Worm (Caenorhabditis elegans) whole organism, L2 larva: ENCODE measurements around the gene sri-25.
"Not testable (repeated sequence)": the region's sequence is repeated elsewhere in the genome, so short reads cannot be mapped to it uniquely, and the experiment has no call there.

Source experiments
- F13H6.1 ChIP-seq: sonication (generic microtip); optimal IDR thresholded peaks from 2 replicates; lab custom pipeline; 2016; ENCODE audit warnings: missing genetic modification characterization, missing compliant biosample characterization
- R02D3.7 ChIP-seq: fragments of 150-350 bp; optimal IDR thresholded peaks from 2 replicates; lab custom pipeline; 2014; ENCODE audit warnings: missing biosample characterization, missing genetic modification characterization
- Y55F3AM.14 ChIP-seq: fragments of 200-800 bp; sonication (Bioruptor generic); optimal IDR thresholded peaks from 2 replicates; lab custom pipeline; 2018; ENCODE audit warnings: mild to moderate bottlenecking, missing genetic modification characterization, missing compliant biosample characterization
- ZK546.5 ChIP-seq: sonication (generic microtip); optimal IDR thresholded peaks from 2 replicates; lab custom pipeline; 2017; ENCODE audit warnings: missing biosample characterization, missing genetic modification characterization
- alr-1 ChIP-seq: fragments of 150-350 bp; optimal IDR thresholded peaks from 2 replicates; lab custom pipeline; 2014; ENCODE audit warnings: missing biosample characterization, missing genetic modification characterization
- ceh-16 ChIP-seq: fragments of 150-350 bp; optimal IDR thresholded peaks from 2 replicates; lab custom pipeline; 2014; ENCODE audit warnings: missing biosample characterization, missing genetic modification characterization
- ceh-82 ChIP-seq: fragments of 150-350 bp; optimal IDR thresholded peaks from 2 replicates; lab custom pipeline; 2014; ENCODE audit warnings: missing biosample characterization, missing genetic modification characterization
- crh-2 ChIP-seq: sonication (generic microtip); optimal IDR thresholded peaks from 2 replicates; lab custom pipeline; 2017; ENCODE audit warnings: missing biosample characterization, missing genetic modification characterization
- egl-27 ChIP-seq: sonication (generic microtip); optimal IDR thresholded peaks from 3 replicates; lab custom pipeline; 2017; ENCODE audit warnings: missing biosample characterization, missing genetic modification reagents, missing genetic modification characterization
- elt-3 ChIP-seq: sonication (generic microtip); optimal IDR thresholded peaks from 2 replicates; lab custom pipeline; 2017; ENCODE audit warnings: missing biosample characterization, missing genetic modification characterization
- fos-1 ChIP-seq: fragments of 150-350 bp; optimal IDR thresholded peaks from 2 replicates; lab custom pipeline; 2014; ENCODE audit warnings: missing biosample characterization, missing genetic modification characterization
- gmeb-1 ChIP-seq: fragments of 150-350 bp; optimal IDR thresholded peaks from 2 replicates; lab custom pipeline; 2014; ENCODE audit warnings: missing biosample characterization, missing genetic modification characterization
- lin-11 ChIP-seq: fragments of 150-350 bp; sonication (generic microtip); optimal IDR thresholded peaks from 2 replicates; lab custom pipeline; 2014; ENCODE audit warnings: missing biosample characterization, missing genetic modification characterization, inconsistent platforms, mixed read lengths
- lin-13 ChIP-seq: fragments of 150-350 bp; optimal IDR thresholded peaks from 2 replicates; lab custom pipeline; 2014; ENCODE audit warnings: missing biosample characterization, missing genetic modification reagents, missing genetic modification characterization
- lin-39 ChIP-seq: fragments of 150-350 bp; optimal IDR thresholded peaks from 2 replicates; lab custom pipeline; 2014; ENCODE audit warnings: missing biosample characterization, missing genetic modification reagents, missing genetic modification characterization
- lsy-2 ChIP-seq, 2 experiments: fragments of 150-350 bp in 1 of 2; sonication (generic microtip) in 1 of 2; optimal IDR thresholded peaks; 2 replicates each; lab custom pipeline; 2014 to 2017; ENCODE audit warnings: missing biosample characterization in 2 of 2, missing genetic modification characterization in 2 of 2
- mab-5 ChIP-seq: fragments of 150-350 bp; optimal IDR thresholded peaks from 2 replicates; lab custom pipeline; 2014; ENCODE audit warnings: missing biosample characterization, missing genetic modification characterization
- mbf-1 ChIP-seq: sonication (generic microtip); optimal IDR thresholded peaks from 2 replicates; lab custom pipeline; 2017; ENCODE audit warnings: missing biosample characterization, missing genetic modification characterization
- mdl-1 ChIP-seq, 2 experiments: fragments of 150-350 bp in 1 of 2; sonication (generic microtip) in 1 of 2; optimal IDR thresholded peaks; 2 replicates each; lab custom pipeline; 2017; ENCODE audit warnings: missing biosample characterization in 2 of 2, missing genetic modification characterization in 2 of 2
- nhr-10 ChIP-seq: sonication (generic microtip); optimal IDR thresholded peaks from 2 replicates; lab custom pipeline; 2017; ENCODE audit warnings: missing biosample characterization, missing genetic modification characterization
- nhr-11 ChIP-seq: fragments of 150-350 bp; optimal IDR thresholded peaks from 2 replicates; lab custom pipeline; 2014; ENCODE audit warnings: missing biosample characterization, missing genetic modification characterization
- nhr-12 ChIP-seq: fragments of 150-350 bp; optimal IDR thresholded peaks from 2 replicates; lab custom pipeline; 2014; ENCODE audit warnings: missing biosample characterization, missing genetic modification characterization
- nhr-129 ChIP-seq: fragments of 150-350 bp; optimal IDR thresholded peaks from 2 replicates; lab custom pipeline; 2014; ENCODE audit warnings: missing biosample characterization, missing genetic modification characterization
- nhr-21 ChIP-seq: fragments of 150-350 bp; optimal IDR thresholded peaks from 2 replicates; lab custom pipeline; 2014; ENCODE audit warnings: missing biosample characterization, missing genetic modification characterization
- nhr-25 ChIP-seq: fragments of 150-350 bp; sonication (generic microtip); optimal IDR thresholded peaks from 3 replicates; lab custom pipeline; 2014; ENCODE audit warnings: missing biosample characterization, missing genetic modification characterization
- nhr-6 ChIP-seq: fragments of 150-350 bp; optimal IDR thresholded peaks from 2 replicates; lab custom pipeline; 2014; ENCODE audit warnings: missing biosample characterization, missing genetic modification characterization
- nhr-77 ChIP-seq: fragments of 150-350 bp; optimal IDR thresholded peaks from 2 replicates; lab custom pipeline; 2014; ENCODE audit warnings: missing biosample characterization, missing genetic modification characterization
- peb-1 ChIP-seq: fragments of 150-350 bp; optimal IDR thresholded peaks from 2 replicates; lab custom pipeline; 2014; ENCODE audit warnings: missing biosample characterization, missing genetic modification characterization
- skn-1 ChIP-seq: sonication (generic microtip); optimal IDR thresholded peaks from 2 replicates; lab custom pipeline; 2017; ENCODE audit warnings: missing biosample characterization, missing genetic modification characterization
- snpc-4 ChIP-seq: fragments of 150-350 bp; optimal IDR thresholded peaks from 2 replicates; lab custom pipeline; 2014; ENCODE audit warnings: missing biosample characterization, missing genetic modification characterization
- unc-39 ChIP-seq: fragments of 150-350 bp; optimal IDR thresholded peaks from 2 replicates; lab custom pipeline; 2014; ENCODE audit warnings: missing biosample characterization, missing genetic modification characterization
- unc-55 ChIP-seq: fragments of 150-350 bp; sonication (generic microtip); optimal IDR thresholded peaks from 3 replicates; lab custom pipeline; 2014; ENCODE audit warnings: missing biosample characterization, missing genetic modification reagents, missing genetic modification characterization
- zag-1 ChIP-seq: fragments of 150-350 bp; optimal IDR thresholded peaks from 2 replicates; lab custom pipeline; 2014; ENCODE audit warnings: missing biosample characterization, missing genetic modification characterization
- ztf-1 ChIP-seq: fragments of 200-800 bp; sonication (Bioruptor generic); conservative IDR thresholded peaks from 2 replicates; pipeline ENCODE4 v1.3.6; 2022; ENCODE audit warnings: missing genetic modification characterization, missing compliant biosample characterization
- ztf-4 ChIP-seq: fragments of 150-350 bp; optimal IDR thresholded peaks from 2 replicates; lab custom pipeline; 2014; ENCODE audit warnings: missing biosample characterization, missing genetic modification characterization

sri-25 gene

DNA sequence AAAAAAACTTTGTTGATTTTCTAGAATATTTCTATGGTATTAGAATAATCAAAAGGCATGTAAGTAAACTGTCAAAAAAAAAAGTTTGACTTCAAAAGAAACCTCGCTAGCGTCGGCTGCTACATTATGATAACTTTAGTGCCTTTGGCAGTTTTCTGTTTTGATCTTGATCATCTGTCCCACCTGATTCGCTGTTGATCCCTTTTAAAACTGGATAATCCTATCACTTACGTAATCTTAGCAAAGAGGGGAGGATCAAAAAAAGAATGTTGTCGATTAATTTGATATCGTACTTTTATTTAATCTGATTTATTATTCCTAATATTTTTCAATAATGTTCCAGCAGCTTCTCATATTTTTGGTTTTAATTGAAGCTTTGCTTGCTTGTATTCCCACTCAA lies 43.1 kb downstream of the sri-25 start, which contains the start of gene M01B2.8:
M01B2.8 (plus strand) TSS at position 301 of the 400 bp plus-strand sequence.
- TF ChIP-seq mab-5 (tag; lab: Kevin White, UChicago) (no peak), gmeb-1 (tag; lab: Kevin White, UChicago) (no peak), nhr-11 (no peak), ceh-16 (tag; lab: Kevin White, UChicago) (no peak), peb-1 (no peak), lin-13 (no peak), R02D3.7 (no peak), zag-1 (tag; lab: Kevin White, UChicago) (no peak), F13H6.1 (tag; lab: Kevin White, UChicago) (no peak), nhr-6 (no peak), snpc-4 (tag; lab: Kevin White, UChicago) (no peak), nhr-21 (tag; lab: Kevin White, UChicago) (no peak), nhr-10 (no peak), nhr-12 (tag; lab: Kevin White, UChicago) (no peak), nhr-129 (no peak), lin-11 (tag; lab: Kevin White, UChicago) (no peak), ztf-1 (GFP tag; lab: Robert Waterston, UW) (no peak)

DNA sequence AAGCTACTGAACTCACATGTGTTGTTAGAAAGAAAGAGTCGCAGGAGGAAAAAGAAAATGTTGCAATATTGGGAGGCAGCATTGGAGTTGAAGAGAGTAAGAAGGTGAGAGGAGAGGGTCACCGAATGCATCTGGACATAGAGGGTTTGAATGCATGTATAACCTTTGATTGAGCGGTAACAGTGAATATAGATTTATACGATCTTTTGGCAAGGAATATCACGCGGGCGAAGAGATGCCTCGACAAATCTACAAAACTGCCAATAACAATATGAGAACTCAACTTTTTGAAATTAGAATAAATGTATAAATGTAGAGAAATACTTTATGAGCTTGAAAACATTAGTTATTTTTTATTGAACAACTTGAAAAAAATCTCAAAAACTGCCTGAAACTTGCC lies 45.5 kb downstream of the sri-25 start, which contains the start of gene M01B2.10:
M01B2.10 (minus strand) TSS at position 101 of the 400 bp plus-strand sequence.
- TF ChIP-seq nhr-25; nhr-12 (tag; lab: Kevin White, UChicago); nhr-21 (tag; lab: Kevin White, UChicago): not testable (repeated sequence)

DNA sequence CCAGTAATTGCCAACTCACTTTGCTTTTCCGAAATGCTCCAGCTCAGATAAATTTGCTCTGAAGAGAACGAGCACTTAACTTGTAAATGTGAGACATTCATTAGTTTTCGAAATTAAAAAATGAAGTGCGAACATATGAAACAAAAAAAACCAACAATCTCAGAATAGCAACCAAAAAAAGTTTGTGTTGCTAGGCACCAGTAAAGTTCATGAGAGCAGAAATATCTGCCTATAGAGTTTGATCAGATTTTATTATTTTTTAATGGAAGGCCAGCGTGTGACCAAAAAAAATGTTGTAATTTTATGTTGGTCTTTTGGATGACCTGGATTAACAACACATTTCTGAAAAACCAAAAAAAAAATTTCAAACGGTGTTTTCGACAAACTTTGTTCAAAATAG lies 47.3 kb downstream of the sri-25 start, which contains the start of gene M01B2.12:
M01B2.12 (minus strand) TSS at position 101 of the 400 bp plus-strand sequence.
- TF ChIP-seq lin-13 (no peak), ceh-16 (tag; lab: Kevin White, UChicago) (no peak), Y55F3AM.14 (GFP tag; lab: Kevin White, UChicago) (no peak), ztf-1 (GFP tag; lab: Robert Waterston, UW) (no peak), peb-1 (no peak)

DNA sequence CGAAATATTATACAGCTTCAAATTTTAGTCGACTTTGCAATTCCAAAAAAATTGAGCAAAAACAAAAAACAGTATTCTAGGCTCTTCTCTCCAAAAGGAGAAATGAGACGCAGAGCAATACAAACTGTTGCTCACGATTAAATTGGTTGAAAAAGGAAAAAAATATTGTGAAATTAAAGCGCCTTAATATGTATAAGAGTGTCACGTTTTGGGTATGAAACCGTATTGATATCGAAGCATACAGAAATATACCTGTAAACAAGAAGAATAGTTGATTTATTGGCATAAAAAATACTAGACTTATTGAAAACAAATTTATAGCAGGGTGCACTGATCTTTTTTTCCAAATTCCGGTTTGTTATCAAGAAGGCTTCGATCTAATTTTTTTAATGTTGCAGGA lies 49.0 kb downstream of the sri-25 start, which contains the start of gene M01B2.13:
M01B2.13 (minus strand) TSS at position 101 of the 400 bp plus-strand sequence.
- TF ChIP-seq nhr-77 (tag; lab: Kevin White, UChicago) (no peak), lin-11 (tag; lab: Kevin White, UChicago) (no peak), ztf-4 (tag; lab: Kevin White, UChicago) (no peak), egl-27 (tag; lab: Kevin White, UChicago) (no peak)

DNA sequence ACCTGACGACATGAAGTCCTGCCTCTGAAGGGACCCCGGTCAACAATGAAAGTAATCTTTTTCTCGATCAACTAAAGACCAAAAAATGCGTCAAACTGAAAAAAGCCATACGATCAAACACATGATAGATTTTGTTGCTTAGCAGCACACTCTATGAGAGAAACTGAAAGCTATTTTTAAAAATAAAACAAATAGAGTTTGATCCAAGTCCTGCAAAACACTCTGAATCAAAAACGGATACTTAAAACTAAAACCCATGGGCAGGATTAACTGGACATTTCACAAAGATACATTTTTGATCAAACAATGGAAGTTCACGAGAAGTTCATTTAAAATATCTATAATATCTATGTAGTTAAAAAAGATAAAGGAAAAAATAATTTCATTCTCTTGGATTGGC lies 50.6 kb downstream of the sri-25 start, which contains the start of gene T10H4.13:
T10H4.13 (minus strand) TSS at position 101 of the 400 bp plus-strand sequence.
- no peak for TF ChIP-seq fos-1 (tag; lab: Kevin White, UChicago)
- no peak for TF ChIP-seq ZK546.5 (tag; lab: Kevin White, UChicago)
- no peak for TF ChIP-seq snpc-4 (tag; lab: Kevin White, UChicago)
- no peak for TF ChIP-seq crh-2 (tag; lab: Kevin White, UChicago)
- TF ChIP-seq nhr-77 (tag; lab: Kevin White, UChicago): no peak
- no peak for TF ChIP-seq mbf-1 (tag; lab: Kevin White, UChicago)
- TF ChIP-seq peb-1: no peak
- no peak for TF ChIP-seq lin-11 (tag; lab: Kevin White, UChicago)
- TF ChIP-seq zag-1 (tag; lab: Kevin White, UChicago): no peak
- TF ChIP-seq lin-13: no peak
- TF ChIP-seq lin-39 (tag; lab: Kevin White, UChicago): no peak
- TF ChIP-seq ceh-82 (tag; lab: Kevin White, UChicago): no peak
- TF ChIP-seq gmeb-1 (tag; lab: Kevin White, UChicago): no peak
- TF ChIP-seq alr-1 (tag; lab: Kevin White, UChicago): no peak
- no peak for TF ChIP-seq lsy-2 (tag; optimal IDR thresholded peaks at IDR 0.05; lab: Kevin White, UChicago)

DNA sequence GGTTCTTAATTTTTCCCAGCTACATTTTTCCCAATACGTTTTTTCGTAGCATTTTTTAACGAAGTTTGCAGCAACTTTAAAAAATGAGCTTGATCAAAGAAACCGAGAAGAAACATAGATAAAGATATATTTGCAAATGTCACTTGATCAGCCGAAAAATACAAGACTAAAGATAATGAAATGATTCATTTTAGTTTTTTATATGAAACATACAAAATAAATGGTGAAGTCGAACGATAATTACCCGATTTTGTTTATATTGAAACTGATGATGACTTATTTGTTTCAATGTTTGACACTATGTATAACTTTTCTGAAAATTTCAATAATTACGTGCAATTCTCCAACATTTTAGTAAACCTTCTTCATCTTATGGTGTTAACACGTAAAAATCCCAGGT lies 51.5 kb downstream of the sri-25 start, which contains the start of gene srw-22:
srw-22 (plus strand) TSS at position 301 of the 400 bp plus-strand sequence.
- TF ChIP-seq unc-55 (GFP tag; lab: Kevin White, UChicago) (no peak), elt-3 (no peak), nhr-11 (no peak), nhr-21 (tag; lab: Kevin White, UChicago) (no peak), mdl-1 (tag; optimal IDR thresholded peaks at IDR 0.05; lab: Kevin White, UChicago) (no peak), skn-1 (no peak), unc-39 (no peak), ztf-4 (tag; lab: Kevin White, UChicago) (no peak), zag-1 (tag; lab: Kevin White, UChicago) (no peak)
